Fruit fly (Drosophila melanogaster) whole organism, embryonic: ENCODE results near the gene stas.

ENCODE experiments used
- CG10462 ChIP-seq: fragments of 200-800 bp; sonication (Bioruptor generic); optimal IDR thresholded peaks from 2 replicates; lab custom pipeline; 2016; ENCODE audit warnings: missing biosample characterization, missing genetic modification characterization
- CG11247 ChIP-seq: fragments of 200-800 bp; sonication (Bioruptor generic); IDR thresholded peaks from 2 replicates; pipeline ENCODE4 v1.3.6; 2022; ENCODE audit warnings: missing biosample characterization, missing genetic modification characterization
- CG11504 ChIP-seq: fragments of 200-800 bp; sonication (Bioruptor generic); optimal IDR thresholded peaks from 3 replicates; lab custom pipeline; 2019; ENCODE audit warnings: missing biosample characterization, mild to moderate bottlenecking, missing genetic modification characterization, moderate library complexity
- CG4730 ChIP-seq: fragments of 200-800 bp; sonication (Bioruptor generic); IDR thresholded peaks from 2 replicates; pipeline ENCODE4 v1.3.6; 2022; ENCODE audit warnings: missing biosample characterization, missing genetic modification characterization
- HLH54F ChIP-seq: fragments of 200-800 bp; sonication (Bioruptor generic); optimal IDR thresholded peaks from 3 replicates; lab custom pipeline; 2016; ENCODE audit warnings: missing biosample characterization, missing genetic modification characterization
- Xbp1 ChIP-seq: fragments of 200-800 bp; sonication (Bioruptor generic); optimal IDR thresholded peaks from 3 replicates; lab custom pipeline; 2016; ENCODE audit warnings: missing biosample characterization, mild to moderate bottlenecking, missing genetic modification characterization
- bbx ChIP-seq: fragments of 200-800 bp; sonication (Bioruptor generic); IDR thresholded peaks from 2 replicates; pipeline ENCODE4 v1.3.6; 2022; ENCODE audit warnings: missing biosample characterization, missing genetic modification characterization; ENCODE audit not compliant: partially characterized antibody
- ems ChIP-seq: fragments of 200-800 bp; sonication (Bioruptor generic); optimal IDR thresholded peaks from 3 replicates; lab custom pipeline; 2016; ENCODE audit warnings: missing biosample characterization, missing genetic modification characterization
- mld ChIP-seq: fragments of 200-800 bp; sonication (Bioruptor generic); IDR thresholded peaks from 3 replicates; pipeline ENCODE4 v1.3.6; 2022; ENCODE audit warnings: missing biosample characterization, missing genetic modification characterization; ENCODE audit not compliant: partially characterized antibody
- tgo ChIP-seq: fragments of 200-800 bp; sonication (Bioruptor generic); IDR thresholded peaks from 3 replicates; pipeline ENCODE4 v1.3.6; 2022; ENCODE audit warnings: missing biosample characterization, missing genetic modification characterization
- tx ChIP-seq: fragments of 200-800 bp; sonication (Bioruptor generic); optimal IDR thresholded peaks from 2 replicates; lab custom pipeline; 2016; ENCODE audit warnings: missing biosample characterization, missing genetic modification characterization

dm6 chrX:17576606-17577005 is 51.1 kb downstream of the stas start:
- TF ChIP-seq CG10462 (GFP tag; lab: Kevin White, UChicago), result no peak
- no peak for TF ChIP-seq Xbp1 (GFP tag; lab: Kevin White, UChicago)
- no peak for TF ChIP-seq HLH54F (GFP tag; lab: Kevin White, UChicago)
- TF ChIP-seq CG11247 (GFP tag; lab: Robert Waterston, UW), result no peak
- no peak for TF ChIP-seq bbx (GFP tag; lab: Robert Waterston, UW)
- no peak for TF ChIP-seq CG11504
- no peak for TF ChIP-seq CG4730
- TF ChIP-seq tx (GFP tag; lab: Kevin White, UChicago), result no peak
- no peak for TF ChIP-seq ems
- TF ChIP-seq mld (GFP tag; lab: Robert Waterston, UW), result no peak
- no peak for TF ChIP-seq tgo
